Worm (Caenorhabditis elegans) whole organism, L4 larva: Measurements from ENCODE around the gene C06A8.8.

Experiments
- D1046.2 ChIP-seq: fragments of 200-800 bp; sonication (Bioruptor generic); IDR thresholded peaks from 2 replicates; pipeline ENCODE4 v1.3.6; 2022; ENCODE audit warnings: missing genetic modification characterization, missing compliant biosample characterization
- F10B5.3 ChIP-seq: sonication (generic microtip); optimal IDR thresholded peaks from 2 replicates; lab custom pipeline; 2016; ENCODE audit warnings: mild to moderate bottlenecking, missing genetic modification characterization, missing compliant biosample characterization
- F49E8.2 ChIP-seq: sonication (generic microtip); optimal IDR thresholded peaks from 2 replicates; lab custom pipeline; 2016; ENCODE audit warnings: missing compliant biosample characterization, mild to moderate bottlenecking, missing genetic modification characterization, borderline replicate concordance
- T20F7.1 ChIP-seq: fragments of 200-800 bp; sonication (Bioruptor generic); optimal IDR thresholded peaks from 2 replicates; lab custom pipeline; 2018; ENCODE audit warnings: mild to moderate bottlenecking, missing genetic modification characterization, missing compliant biosample characterization
- T26A8.4 ChIP-seq: fragments of 200-800 bp; sonication (Bioruptor generic); IDR thresholded peaks from 2 replicates; pipeline ENCODE4 v1.3.6; 2022; ENCODE audit warnings: missing genetic modification characterization, missing compliant biosample characterization
- ZK337.2 ChIP-seq: fragments of 200-800 bp; sonication (Bioruptor generic); IDR thresholded peaks from 2 replicates; pipeline ENCODE4 v1.3.6; 2022; ENCODE audit warnings: missing genetic modification reagents, missing genetic modification characterization, missing compliant biosample characterization
- aha-1 ChIP-seq: fragments of 150-350 bp; peaks from one replicate; lab custom pipeline; 2014; ENCODE audit warnings: missing biosample characterization, missing genetic modification characterization
- ama-1 ChIP-seq: fragments of 150-350 bp; optimal IDR thresholded peaks from 2 replicates; lab custom pipeline; 2014; ENCODE audit warnings: inconsistent platforms, mixed read lengths
- arid-1 ChIP-seq: fragments of 200-800 bp; sonication (Bioruptor generic); conservative IDR thresholded peaks from 2 replicates; pipeline ENCODE4 v1.3.6; 2022; ENCODE audit warnings: missing genetic modification reagents, missing genetic modification characterization, missing compliant biosample characterization
- ceh-20 ChIP-seq: fragments of 200-800 bp; sonication (Bioruptor generic); IDR thresholded peaks from 2 replicates; pipeline ENCODE4 v1.3.6; 2022; ENCODE audit warnings: missing genetic modification reagents, missing genetic modification characterization, missing compliant biosample characterization
- ceh-32 ChIP-seq: sonication (generic microtip); optimal IDR thresholded peaks from 2 replicates; lab custom pipeline; 2016; ENCODE audit warnings: mild to moderate bottlenecking, missing genetic modification characterization, missing compliant biosample characterization; ENCODE audit not compliant: poor library complexity
- ceh-44 ChIP-seq: fragments of 200-800 bp; sonication (Bioruptor generic); IDR thresholded peaks from 2 replicates; pipeline ENCODE4 v1.3.6; 2022; ENCODE audit warnings: missing genetic modification reagents, missing genetic modification characterization, missing compliant biosample characterization
- ceh-82 ChIP-seq: sonication (generic microtip); optimal IDR thresholded peaks from 2 replicates; lab custom pipeline; 2017; ENCODE audit warnings: missing biosample characterization, missing genetic modification characterization
- cey-2 ChIP-seq: sonication (generic microtip); optimal IDR thresholded peaks from 3 replicates; lab custom pipeline; 2017; ENCODE audit warnings: missing genetic modification characterization, mild to moderate bottlenecking, missing compliant biosample characterization, antibody characterized with exemption, borderline replicate concordance; ENCODE audit not compliant: insufficient read depth
- ctbp-1 ChIP-seq: fragments of 200-800 bp; sonication (Bioruptor generic); IDR thresholded peaks from 2 replicates; pipeline ENCODE4 v1.3.6; 2022; ENCODE audit warnings: missing genetic modification reagents, missing genetic modification characterization, missing compliant biosample characterization
- daf-16 ChIP-seq, 3 experiments: sonication (generic microtip); optimal IDR thresholded peaks; 2 replicates each; lab custom pipeline; 2016 to 2017; ENCODE audit warnings: missing genetic modification characterization in 3 of 3, missing genetic modification reagents in 3 of 3, mild to moderate bottlenecking in 2 of 3, missing compliant biosample characterization in 2 of 3, missing biosample characterization in 1 of 3, moderate library complexity in 1 of 3
- dmd-6 ChIP-seq: fragments of 200-800 bp; sonication (Bioruptor generic); IDR thresholded peaks from 2 replicates; pipeline ENCODE4 v1.3.6; 2022; ENCODE audit warnings: missing genetic modification reagents, missing genetic modification characterization, missing compliant biosample characterization
- dmd-8 ChIP-seq: fragments of 200-800 bp; sonication (Bioruptor generic); IDR thresholded peaks from 2 replicates; pipeline ENCODE4 v1.3.6; 2022; ENCODE audit warnings: missing genetic modification characterization, missing compliant biosample characterization
- dmd-9 ChIP-seq: fragments of 200-800 bp; sonication (Bioruptor generic); IDR thresholded peaks from 2 replicates; pipeline ENCODE4 v1.3.6; 2022; ENCODE audit warnings: missing genetic modification reagents, missing genetic modification characterization, missing compliant biosample characterization
- dve-1 ChIP-seq: sonication (generic microtip); optimal IDR thresholded peaks from 2 replicates; lab custom pipeline; 2017; ENCODE audit warnings: antibody characterized with exemption, mild to moderate bottlenecking, missing genetic modification characterization, missing compliant biosample characterization; ENCODE audit not compliant: insufficient read depth
- fkh-10 ChIP-seq: fragments of 150-350 bp; optimal IDR thresholded peaks from 2 replicates; lab custom pipeline; 2014; ENCODE audit warnings: missing biosample characterization, missing genetic modification reagents, missing genetic modification characterization
- hif-1 ChIP-seq, 2 experiments: sonication (generic microtip); optimal IDR thresholded peaks; 2 replicates each; lab custom pipeline; 2016 to 2017; ENCODE audit warnings: missing compliant biosample characterization in 2 of 2, missing genetic modification characterization in 2 of 2, missing genetic modification reagents in 2 of 2, missing genotype in 2 of 2, mild to moderate bottlenecking in 1 of 2
- hmg-1.1 ChIP-seq: fragments of 200-800 bp; sonication (Bioruptor generic); IDR thresholded peaks from 2 replicates; pipeline ENCODE4 v1.3.6; 2022; ENCODE audit warnings: missing genetic modification reagents, missing genetic modification characterization, missing compliant biosample characterization
- lim-7 ChIP-seq: fragments of 200-800 bp; sonication (Bioruptor generic); IDR thresholded peaks from 2 replicates; pipeline ENCODE4 v1.3.6; 2022; ENCODE audit warnings: missing genetic modification characterization, missing compliant biosample characterization
- lin-29 ChIP-seq: fragments of 200-800 bp; sonication (Bioruptor generic); IDR thresholded peaks from 2 replicates; pipeline ENCODE4 v1.3.6; 2022; ENCODE audit warnings: missing genetic modification reagents, missing genetic modification characterization, missing compliant biosample characterization
- lin-39 ChIP-seq: fragments of 150-350 bp; optimal IDR thresholded peaks from 2 replicates; lab custom pipeline; 2014; ENCODE audit warnings: missing biosample characterization, missing genetic modification reagents, missing genetic modification characterization
- lsy-2 ChIP-seq, 2 experiments: fragments of 150-350 bp in 1 of 2; sonication (generic microtip) in 1 of 2; optimal IDR thresholded peaks; 2 replicates each; lab custom pipeline; 2014 to 2017; ENCODE audit warnings: missing biosample characterization in 2 of 2, missing genetic modification characterization in 2 of 2
- madf-9 ChIP-seq: fragments of 200-800 bp; sonication (Bioruptor generic); conservative IDR thresholded peaks from 2 replicates; pipeline ENCODE4 v1.3.6; 2022; ENCODE audit warnings: missing genetic modification reagents, missing genetic modification characterization, missing compliant biosample characterization
- mdl-1 ChIP-seq, 2 experiments: fragments of 150-350 bp in 1 of 2; sonication (generic microtip) in 1 of 2; optimal IDR thresholded peaks; 2 replicates each; lab custom pipeline; 2014 to 2017; ENCODE audit warnings: missing biosample characterization in 2 of 2, missing genetic modification characterization in 2 of 2
- mep-1 ChIP-seq: fragments of 150-350 bp; sonication (generic microtip); optimal IDR thresholded peaks from 3 replicates; lab custom pipeline; 2014; ENCODE audit warnings: missing biosample characterization, missing genetic modification characterization
- mes-2 ChIP-seq: sonication (generic microtip); optimal IDR thresholded peaks from 2 replicates; lab custom pipeline; 2016; ENCODE audit warnings: missing genotype, mild to moderate bottlenecking, missing genetic modification characterization, missing compliant biosample characterization; ENCODE audit not compliant: poor library complexity, severe bottlenecking
- mxl-3 ChIP-seq: fragments of 200-800 bp; sonication (Bioruptor generic); optimal IDR thresholded peaks from 2 replicates; lab custom pipeline; 2018; ENCODE audit warnings: mild to moderate bottlenecking, missing genetic modification characterization, missing compliant biosample characterization
- nhr-102 ChIP-seq: sonication (generic microtip); optimal IDR thresholded peaks from 2 replicates; lab custom pipeline; 2016; ENCODE audit warnings: mild to moderate bottlenecking, missing genetic modification characterization, moderate library complexity, missing compliant biosample characterization
- nhr-237 ChIP-seq: sonication (generic microtip); optimal IDR thresholded peaks from 2 replicates; lab custom pipeline; 2017; ENCODE audit warnings: missing biosample characterization, missing genetic modification characterization
- nhr-25 ChIP-seq: sonication (generic microtip); optimal IDR thresholded peaks from 2 replicates; lab custom pipeline; 2017; ENCODE audit warnings: missing genetic modification characterization, mild to moderate bottlenecking, missing compliant biosample characterization, antibody characterized with exemption, moderate library complexity, borderline replicate concordance; ENCODE audit not compliant: insufficient read depth
- nhr-42 ChIP-seq: fragments of 200-800 bp; sonication (Bioruptor generic); IDR thresholded peaks from 2 replicates; pipeline ENCODE4 v1.3.6; 2022; ENCODE audit warnings: missing genetic modification characterization, missing compliant biosample characterization
- nhr-6 ChIP-seq: fragments of 150-350 bp; optimal IDR thresholded peaks from 2 replicates; lab custom pipeline; 2014; ENCODE audit warnings: missing biosample characterization, missing genetic modification characterization
- nhr-77 ChIP-seq: fragments of 150-350 bp; optimal IDR thresholded peaks from 2 replicates; lab custom pipeline; 2014; ENCODE audit warnings: missing biosample characterization, missing genetic modification characterization
- saeg-2 ChIP-seq: fragments of 200-800 bp; sonication (Bioruptor generic); IDR thresholded peaks from 2 replicates; pipeline ENCODE4 v1.3.6; 2022; ENCODE audit warnings: missing genetic modification reagents, missing genetic modification characterization, missing compliant biosample characterization
- snpc-1.2 ChIP-seq: fragments of 200-800 bp; sonication (Bioruptor generic); IDR thresholded peaks from 2 replicates; pipeline ENCODE4 v1.3.6; 2022; ENCODE audit warnings: missing genetic modification reagents, missing genetic modification characterization, missing compliant biosample characterization
- snpc-4 ChIP-seq: fragments of 150-350 bp; optimal IDR thresholded peaks from 2 replicates; lab custom pipeline; 2014; ENCODE audit warnings: missing biosample characterization, missing genetic modification characterization
- spr-1 ChIP-seq: sonication (generic microtip); optimal IDR thresholded peaks from 2 replicates; lab custom pipeline; 2016; ENCODE audit warnings: mild to moderate bottlenecking, missing genetic modification characterization, missing compliant biosample characterization
- tag-97 ChIP-seq: fragments of 200-800 bp; sonication (Bioruptor generic); IDR thresholded peaks from 2 replicates; pipeline ENCODE4 v1.3.6; 2022; ENCODE audit warnings: missing genetic modification characterization, missing compliant biosample characterization
- unc-130 ChIP-seq: sonication (generic microtip); optimal IDR thresholded peaks from 2 replicates; lab custom pipeline; 2016; ENCODE audit warnings: missing genetic modification reagents, missing genetic modification characterization, missing compliant biosample characterization
- unc-39 ChIP-seq: sonication (generic microtip); optimal IDR thresholded peaks from 2 replicates; lab custom pipeline; 2017; ENCODE audit warnings: missing biosample characterization, missing genetic modification characterization
- zag-1 ChIP-seq: fragments of 150-350 bp; optimal IDR thresholded peaks from 2 replicates; lab custom pipeline; 2014; ENCODE audit warnings: missing biosample characterization, missing genetic modification characterization
- zfp-3 ChIP-seq: fragments of 200-800 bp; sonication (Bioruptor generic); conservative IDR thresholded peaks from 2 replicates; pipeline ENCODE4 v1.3.6; 2022; ENCODE audit warnings: missing genetic modification reagents, missing genetic modification characterization, missing compliant biosample characterization
- zip-2 ChIP-seq: fragments of 150-350 bp; optimal IDR thresholded peaks from 2 replicates; lab custom pipeline; 2014; ENCODE audit warnings: missing biosample characterization, missing genetic modification characterization
- ztf-11 ChIP-seq: fragments of 150-350 bp; optimal IDR thresholded peaks from 2 replicates; lab custom pipeline; 2014; ENCODE audit warnings: missing biosample characterization, missing genetic modification characterization

The C06A8.8 gene

ce11 chrII:7777320-7777978 is 5.6 kb upstream of the C06A8.8 start, which contains the start of gene mthf-1 (continued):
- no peak for TF ChIP-seq ceh-82 (tag; lab: Kevin White, UChicago)
- no peak for TF ChIP-seq lim-7
- no peak for TF ChIP-seq F10B5.3
- TF ChIP-seq nhr-102 = peak; percentile 44
- no peak for TF ChIP-seq ceh-20 (GFP tag; lab: Robert Waterston, UW)
- TF ChIP-seq snpc-4 (tag; lab: Kevin White, UChicago) = no peak
- TF ChIP-seq lin-39 (tag; lab: Kevin White, UChicago) = no peak
- TF ChIP-seq mep-1 (tag; lab: Kevin White, UChicago) = peak; percentile 39
- TF ChIP-seq T26A8.4 (GFP tag; lab: Robert Waterston, UW) = peak; percentile 11; the same call in 1 of the 2 replicates
- no peak for TF ChIP-seq nhr-25
- TF ChIP-seq snpc-1.2 = no peak
- no peak for TF ChIP-seq arid-1 (GFP tag; lab: Robert Waterston, UW)
- no peak for TF ChIP-seq hif-1 (tag; optimal IDR thresholded peaks at IDR 0.05; lab: Kevin White, UChicago)
- TF ChIP-seq tag-97 (GFP tag; lab: Robert Waterston, UW) = no peak
- TF ChIP-seq mxl-3 = no peak
- no peak for TF ChIP-seq dmd-9 (GFP tag; lab: Robert Waterston, UW)
- no peak for TF ChIP-seq saeg-2
- TF ChIP-seq zip-2 (tag; lab: Kevin White, UChicago) = no peak
- peak; percentile 44 for TF ChIP-seq nhr-77 (tag; lab: Kevin White, UChicago)
- TF ChIP-seq nhr-237 (tag; lab: Kevin White, UChicago) = no peak
- TF ChIP-seq dmd-6 (GFP tag; lab: Robert Waterston, UW) = peak; percentile 77
- TF ChIP-seq mdl-1 (tag; optimal IDR thresholded peaks at IDR 0.05; lab: Kevin White, UChicago) = peak in 1 of 2 experiments; percentile 26
- no peak for TF ChIP-seq F49E8.2
- TF ChIP-seq dve-1 (tag; lab: Kevin White, UChicago) = peak; percentile 84
- TF ChIP-seq nhr-42 (GFP tag; lab: Robert Waterston, UW) = no peak
- no peak for TF ChIP-seq daf-16 (GFP tag; optimal IDR thresholded peaks at IDR 0.05; lab: Kevin White, UChicago)
- TF ChIP-seq daf-16 (tag; optimal IDR thresholded peaks at IDR 0.05; lab: Kevin White, UChicago) = peak; percentile 73
- peak; percentile 79 for TF ChIP-seq ama-1 (lab: Kevin White, UChicago)
- no peak for TF ChIP-seq D1046.2 (GFP tag; lab: Robert Waterston, UW)
- TF ChIP-seq zag-1 = no peak
- TF ChIP-seq nhr-6 = peak; percentile 43
- TF ChIP-seq lsy-2 (tag; optimal IDR thresholded peaks at IDR 0.05; lab: Kevin White, UChicago) = peak in 1 of 2 experiments; percentile 35
- TF ChIP-seq zfp-3 (GFP tag; lab: Robert Waterston, UW) = no peak
- TF ChIP-seq ceh-32 = no peak
- TF ChIP-seq lin-29 (GFP tag; lab: Robert Waterston, UW) = no peak
- TF ChIP-seq aha-1 (tag; lab: Kevin White, UChicago) = peak; percentile 88
- TF ChIP-seq spr-1 (tag; lab: Kevin White, UChicago) = no peak
- TF ChIP-seq unc-39 (tag; lab: Kevin White, UChicago) = no peak
- peak; percentile 17 for TF ChIP-seq mes-2 (tag; lab: Kevin White, UChicago)
- TF ChIP-seq ztf-11 (tag; lab: Kevin White, UChicago) = no peak
- TF ChIP-seq ctbp-1 (GFP tag; lab: Robert Waterston, UW) = no peak
- no peak for TF ChIP-seq fkh-10
- peak; percentile 15 for TF ChIP-seq T20F7.1 (GFP tag; lab: Kevin White, UChicago)
- TF ChIP-seq unc-130 (GFP tag; lab: Kevin White, UChicago) = no peak
- TF ChIP-seq hmg-1.1 (GFP tag; lab: Robert Waterston, UW) = peak; percentile 7; the same call in 1 of the 2 replicates
- TF ChIP-seq madf-9 (GFP tag; lab: Robert Waterston, UW) = no peak
- TF ChIP-seq dmd-8 (GFP tag; lab: Robert Waterston, UW) = no peak
- no peak for TF ChIP-seq ceh-44 (GFP tag; lab: Robert Waterston, UW)
- no peak for TF ChIP-seq ZK337.2 (GFP tag; lab: Robert Waterston, UW)
- peak; percentile 18 for TF ChIP-seq cey-2 (tag; lab: Kevin White, UChicago)
